Fruit fly (Drosophila melanogaster): ENCODE data around the gene CG15167.

dm6 chr2L:18782212-18782825 is 42.2 kb downstream of the CG15167 start:
- TF ChIP-seq nom (GFP tag; optimal IDR thresholded peaks at IDR 0.05) (no peak), Hr3 (GFP tag; optimal IDR thresholded peaks at IDR 0.05) (no peak), chn (GFP tag; optimal IDR thresholded peaks at IDR 0.05) (no peak)
